Worm (Caenorhabditis elegans): ENCODE results near the gene mam-3.

Gene mam-3

DNA sequence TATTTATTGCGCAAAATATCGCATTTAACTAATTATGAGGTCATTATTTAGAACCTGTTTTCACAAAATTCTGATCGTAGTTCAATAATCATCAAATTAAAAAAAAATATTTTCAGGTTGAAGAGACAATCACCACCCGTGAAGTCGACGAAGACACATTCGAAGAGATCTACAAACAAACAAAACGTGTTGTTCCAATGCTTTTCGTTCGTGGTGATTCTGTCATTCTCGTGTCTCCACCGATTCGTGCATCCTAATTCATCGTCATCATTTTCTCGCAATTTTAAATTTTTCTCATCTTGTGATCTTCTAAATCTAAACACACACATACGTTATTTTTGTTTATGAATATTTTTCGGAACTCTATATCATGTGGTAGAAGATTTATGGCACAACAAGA, 56.4 kb downstream of the mam-3 start (continued):
- TF ChIP-seq snpc-4 (tag; optimal IDR thresholded peaks at IDR 0.05) = no peak
- TF ChIP-seq unc-62 (GFP tag; optimal IDR thresholded peaks at IDR 0.05 in 1 of 2) = peak in 1 of 2 experiments; percentile 81
- TF ChIP-seq unc-62 (tag; optimal IDR thresholded peaks at IDR 0.05) = no peak
- TF ChIP-seq nhr-48 (tag; optimal IDR thresholded peaks at IDR 0.05) = peak; percentile 56
- TF ChIP-seq nhr-11 (tag; optimal IDR thresholded peaks at IDR 0.05) = no peak
- TF ChIP-seq F49E8.2 (tag; optimal IDR thresholded peaks at IDR 0.05; ENCODE audit: borderline replicate concordance) = no peak
- no peak for TF ChIP-seq F26F4.8 (GFP tag; conservative IDR thresholded peaks at IDR 0.05)
- TF ChIP-seq ztf-7 (tag; optimal IDR thresholded peaks at IDR 0.05) = no peak
- no peak for TF ChIP-seq dve-1 (tag; optimal IDR thresholded peaks at IDR 0.05; ENCODE audit: insufficient read depth)
- 0 out of 2 replicates have a peak, but pooled peaks have one; percentile 25 for TF ChIP-seq hmg-1.1 (GFP tag; IDR thresholded peaks at IDR 0.05)
- TF ChIP-seq F37D6.2 (tag; optimal IDR thresholded peaks at IDR 0.05) = no peak
- TF ChIP-seq ZK337.2 (GFP tag; IDR thresholded peaks at IDR 0.05) = no peak
- peak; percentile 60 for TF ChIP-seq nhr-77 (tag; optimal IDR thresholded peaks at IDR 0.05)
- no peak; the same call in 1 of the 2 replicates for TF ChIP-seq arid-1 (GFP tag; conservative IDR thresholded peaks at IDR 0.05)
- TF ChIP-seq ama-1 (optimal IDR thresholded peaks at IDR 0.05) = peak; percentile 94
- TF ChIP-seq nhr-102 (tag; optimal IDR thresholded peaks at IDR 0.05) = peak; percentile 49
- no peak for TF ChIP-seq ceh-32 (tag; optimal IDR thresholded peaks at IDR 0.05; ENCODE audit: poor library complexity)
- TF ChIP-seq nhr-41 (GFP tag; IDR thresholded peaks at IDR 0.05) = no peak
- TF ChIP-seq ces-1 (GFP tag; optimal IDR thresholded peaks at IDR 0.05) = no peak
- TF ChIP-seq snpc-1.2 (GFP tag; IDR thresholded peaks at IDR 0.05) = no peak
- TF ChIP-seq Y48G9A.11 (GFP tag; IDR thresholded peaks at IDR 0.05) = no peak
- TF ChIP-seq T20F7.1 (GFP tag; optimal IDR thresholded peaks at IDR 0.05) = peak; percentile 43
- TF ChIP-seq fos-1 (tag; optimal IDR thresholded peaks at IDR 0.05) = no peak
- no peak for TF ChIP-seq php-3 (GFP tag; IDR thresholded peaks at IDR 0.05)
- no peak for TF ChIP-seq unc-39 (tag; optimal IDR thresholded peaks at IDR 0.05)
- no peak for TF ChIP-seq egl-43 (GFP tag; IDR thresholded peaks at IDR 0.05)
- no peak for TF ChIP-seq ceh-28 (tag; optimal IDR thresholded peaks at IDR 0.05)
- TF ChIP-seq spr-3 (GFP tag; optimal IDR thresholded peaks at IDR 0.05) = peak; percentile 18
- TF ChIP-seq madf-9 (GFP tag; conservative IDR thresholded peaks at IDR 0.05) = no peak
- TF ChIP-seq lir-3 (tag; optimal IDR thresholded peaks at IDR 0.05) = no peak
- TF ChIP-seq unc-130 (GFP tag; optimal IDR thresholded peaks at IDR 0.05) = no peak
- TF ChIP-seq attf-4 (tag; optimal IDR thresholded peaks at IDR 0.05) = no peak
- no peak for TF ChIP-seq vab-7 (GFP tag; IDR thresholded peaks at IDR 0.05)
- TF ChIP-seq lin-38 (GFP tag; IDR thresholded peaks at IDR 0.05) = peak; percentile 70
- peak in 1 of 2 experiments; percentile 45 for TF ChIP-seq hif-1 (tag; optimal IDR thresholded peaks at IDR 0.05)
- peak; percentile 55; the same call in 1 of the 2 replicates for TF ChIP-seq lin-1 (GFP tag; IDR thresholded peaks at IDR 0.05)
- TF ChIP-seq mdl-1 (tag; optimal IDR thresholded peaks at IDR 0.05) = peak in 1 of 2 experiments; percentile 50
- TF ChIP-seq rbr-2 (tag; optimal IDR thresholded peaks at IDR 0.05) = no peak
- no peak for TF ChIP-seq saeg-2 (GFP tag; IDR thresholded peaks at IDR 0.05)
- no peak for TF ChIP-seq lin-29 (GFP tag; IDR thresholded peaks at IDR 0.05)
- no peak for TF ChIP-seq ztf-11 (tag; optimal IDR thresholded peaks at IDR 0.05)
- no peak for TF ChIP-seq cey-2 (tag; optimal IDR thresholded peaks at IDR 0.05; ENCODE audit: borderline replicate concordance, insufficient read depth)
- TF ChIP-seq jun-1 (tag; optimal IDR thresholded peaks at IDR 0.05) = peak; percentile 13
- TF ChIP-seq nhr-28 (tag; optimal IDR thresholded peaks at IDR 0.05) = peak; percentile 32
- TF ChIP-seq dmd-9 (GFP tag; IDR thresholded peaks at IDR 0.05) = no peak
- TF ChIP-seq dmd-8 (GFP tag; IDR thresholded peaks at IDR 0.05) = 0 out of 2 replicates have a peak, but pooled peaks have one; percentile 35
- TF ChIP-seq D1046.2 (GFP tag; IDR thresholded peaks at IDR 0.05) = no peak
- TF ChIP-seq lim-7 (GFP tag; IDR thresholded peaks at IDR 0.05) = no peak
- peak; percentile 39 for TF ChIP-seq hlh-11 (tag; optimal IDR thresholded peaks at IDR 0.05)
- TF ChIP-seq daf-16 (GFP tag; optimal IDR thresholded peaks at IDR 0.05) = peak in 1 of 2 experiments; percentile 7
- TF ChIP-seq daf-16 (tag; optimal IDR thresholded peaks at IDR 0.05) = no peak
- no peak for TF ChIP-seq F10B5.3 (tag; optimal IDR thresholded peaks at IDR 0.05)
